Worm (Caenorhabditis elegans) whole organism, dauer: ENCODE measurements around the gene C49C3.15.

Experiments used
- unc-62 ChIP-seq: sonication (generic microtip); optimal IDR thresholded peaks from 2 replicates; lab custom pipeline; 2017; ENCODE audit warnings: missing biosample characterization, missing genetic modification reagents, missing genetic modification characterization

C49C3.15 gene

DNA sequence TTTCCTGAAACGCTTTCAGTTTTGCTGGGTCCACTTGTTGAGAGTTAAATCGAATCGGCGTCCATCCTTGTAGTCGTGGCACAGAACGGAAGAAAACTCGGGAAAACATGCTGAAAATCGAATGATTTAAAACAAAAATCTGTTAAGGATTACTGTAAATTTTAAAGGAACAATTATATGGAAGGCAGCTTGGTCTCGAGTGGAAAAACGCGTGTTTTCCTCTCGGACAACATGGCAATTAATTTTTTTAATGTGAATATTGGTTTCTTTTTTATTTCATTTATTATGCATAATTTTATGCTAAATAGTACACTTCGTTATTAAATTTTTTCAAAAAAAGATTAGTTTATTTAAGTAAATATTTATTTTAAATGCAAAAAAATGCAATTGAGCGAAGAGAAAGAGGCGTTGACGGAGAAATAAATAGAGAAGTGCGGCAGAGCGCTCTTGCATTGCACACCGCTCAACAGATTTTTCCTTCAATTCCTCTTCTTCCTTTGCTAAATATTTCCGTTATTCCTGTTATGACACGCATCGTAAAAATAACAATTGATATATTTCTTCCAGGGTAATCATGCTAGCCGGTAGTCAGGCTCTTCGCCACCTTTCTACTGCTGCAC is 46.1 kb downstream of the C49C3.15 start, which contains the start of the genes C30H6.9 and dlat-2:
TSS of gene C30H6.9 (minus strand) at position 110 of the 620 bp plus-strand sequence.
TSS of gene dlat-2 (plus strand) at position 566 of the 620 bp plus-strand sequence.
- no peak for TF ChIP-seq unc-62 (GFP tag; lab: Kevin White, UChicago)

DNA sequence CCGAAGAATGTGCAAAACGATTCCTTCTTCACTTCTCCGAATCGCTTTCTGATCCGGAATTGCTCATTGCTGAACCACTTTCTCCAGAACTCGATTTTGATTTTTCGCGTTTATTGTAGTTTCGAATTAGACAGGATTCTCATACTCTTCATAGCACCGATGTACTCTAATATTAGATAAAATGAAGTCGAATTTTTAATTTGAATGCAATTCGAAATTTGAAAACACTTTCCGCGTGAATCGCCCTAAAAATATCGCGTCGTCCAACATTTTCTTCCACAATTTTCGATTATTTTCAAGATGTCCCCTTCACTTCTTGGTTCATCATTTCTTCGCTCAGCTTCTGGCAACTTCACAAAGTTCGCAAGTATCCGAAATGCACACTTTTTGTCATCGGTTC is 48.0 kb downstream of the C49C3.15 start, which contains the start of gene C30H6.8:
TSS of gene C30H6.8 (plus strand) at position 301 of the 400 bp plus-strand sequence.
- no peak for TF ChIP-seq unc-62 (GFP tag; lab: Kevin White, UChicago)

- no peak for TF ChIP-seq unc-62 (GFP tag; lab: Kevin White, UChicago)
Measured at ce11 chrIV:17383046-17383445, 49.0 kb downstream of the C49C3.15 start, which contains the start of gene C30H6.12. Gene C30H6.12, plus strand, starts transcription at chrIV:17383346.
